Worm (Caenorhabditis elegans) whole organism, L4 larva: ENCODE results near the gene ddn-3.
A peak's percentile ranks its signal among the peaks of the same experiment; 100 is the strongest.
"Not testable (repeated sequence)": the region's sequence is repeated elsewhere in the genome, so short reads cannot be mapped to it uniquely, and the experiment has no call there.

Experiments used
- D1046.2 ChIP-seq: fragments of 200-800 bp; sonication (Bioruptor generic); IDR thresholded peaks from 2 replicates; pipeline ENCODE4 v1.3.6; 2022; ENCODE audit warnings: missing genetic modification characterization, missing compliant biosample characterization
- T26A8.4 ChIP-seq: fragments of 200-800 bp; sonication (Bioruptor generic); IDR thresholded peaks from 2 replicates; pipeline ENCODE4 v1.3.6; 2022; ENCODE audit warnings: missing genetic modification characterization, missing compliant biosample characterization
- Y48G9A.11 ChIP-seq: fragments of 200-800 bp; sonication (Bioruptor generic); IDR thresholded peaks from 2 replicates; pipeline ENCODE4 v1.3.6; 2022; ENCODE audit warnings: missing genetic modification reagents, missing genetic modification characterization, missing compliant biosample characterization
- Y5F2A.4 ChIP-seq: fragments of 200-800 bp; sonication (Bioruptor generic); optimal IDR thresholded peaks from 2 replicates; lab custom pipeline; 2018; ENCODE audit warnings: mild to moderate bottlenecking, missing genetic modification characterization, missing compliant biosample characterization
- ZK546.5 ChIP-seq, 2 experiments: sonication (generic microtip); optimal IDR thresholded peaks; 2 replicates each; lab custom pipeline; 2017; ENCODE audit warnings: missing biosample characterization in 2 of 2, missing genetic modification characterization in 2 of 2
- aha-1 ChIP-seq: fragments of 150-350 bp; peaks from one replicate; lab custom pipeline; 2014; ENCODE audit warnings: missing biosample characterization, missing genetic modification characterization
- aly-2 ChIP-seq: sonication (generic microtip); optimal IDR thresholded peaks from 2 replicates; lab custom pipeline; 2018; ENCODE audit warnings: missing biosample characterization, missing genetic modification characterization
- arid-1 ChIP-seq: fragments of 200-800 bp; sonication (Bioruptor generic); conservative IDR thresholded peaks from 2 replicates; pipeline ENCODE4 v1.3.6; 2022; ENCODE audit warnings: missing genetic modification reagents, missing genetic modification characterization, missing compliant biosample characterization
- ceh-20 ChIP-seq: fragments of 200-800 bp; sonication (Bioruptor generic); IDR thresholded peaks from 2 replicates; pipeline ENCODE4 v1.3.6; 2022; ENCODE audit warnings: missing genetic modification reagents, missing genetic modification characterization, missing compliant biosample characterization
- ceh-28 ChIP-seq: fragments of 150-350 bp; optimal IDR thresholded peaks from 2 replicates; lab custom pipeline; 2014; ENCODE audit warnings: missing biosample characterization, missing genetic modification reagents, missing genetic modification characterization
- cey-2 ChIP-seq: sonication (generic microtip); optimal IDR thresholded peaks from 3 replicates; lab custom pipeline; 2017; ENCODE audit warnings: missing genetic modification characterization, mild to moderate bottlenecking, missing compliant biosample characterization, antibody characterized with exemption, borderline replicate concordance; ENCODE audit not compliant: insufficient read depth
- dmd-8 ChIP-seq: fragments of 200-800 bp; sonication (Bioruptor generic); IDR thresholded peaks from 2 replicates; pipeline ENCODE4 v1.3.6; 2022; ENCODE audit warnings: missing genetic modification characterization, missing compliant biosample characterization
- dmd-9 ChIP-seq: fragments of 200-800 bp; sonication (Bioruptor generic); IDR thresholded peaks from 2 replicates; pipeline ENCODE4 v1.3.6; 2022; ENCODE audit warnings: missing genetic modification reagents, missing genetic modification characterization, missing compliant biosample characterization
- duxl-1 ChIP-seq: sonication (generic microtip); optimal IDR thresholded peaks from 2 replicates; lab custom pipeline; 2016; ENCODE audit warnings: mild to moderate bottlenecking, missing genetic modification characterization, moderate library complexity, missing compliant biosample characterization; ENCODE audit not compliant: poor library complexity
- fkh-10 ChIP-seq: fragments of 150-350 bp; optimal IDR thresholded peaks from 2 replicates; lab custom pipeline; 2014; ENCODE audit warnings: missing biosample characterization, missing genetic modification reagents, missing genetic modification characterization
- hmg-1.1 ChIP-seq: fragments of 200-800 bp; sonication (Bioruptor generic); IDR thresholded peaks from 2 replicates; pipeline ENCODE4 v1.3.6; 2022; ENCODE audit warnings: missing genetic modification reagents, missing genetic modification characterization, missing compliant biosample characterization
- lin-29 ChIP-seq: fragments of 200-800 bp; sonication (Bioruptor generic); IDR thresholded peaks from 2 replicates; pipeline ENCODE4 v1.3.6; 2022; ENCODE audit warnings: missing genetic modification reagents, missing genetic modification characterization, missing compliant biosample characterization
- mes-2 ChIP-seq: sonication (generic microtip); optimal IDR thresholded peaks from 2 replicates; lab custom pipeline; 2016; ENCODE audit warnings: missing genotype, mild to moderate bottlenecking, missing genetic modification characterization, missing compliant biosample characterization; ENCODE audit not compliant: poor library complexity, severe bottlenecking
- mxl-2 ChIP-seq: fragments of 200-800 bp; sonication (Bioruptor generic); conservative IDR thresholded peaks from 2 replicates; pipeline ENCODE4 v1.3.6; 2022; ENCODE audit warnings: missing genetic modification reagents, missing genetic modification characterization, missing compliant biosample characterization
- mxl-3 ChIP-seq: fragments of 200-800 bp; sonication (Bioruptor generic); optimal IDR thresholded peaks from 2 replicates; lab custom pipeline; 2018; ENCODE audit warnings: mild to moderate bottlenecking, missing genetic modification characterization, missing compliant biosample characterization
- nhr-42 ChIP-seq: fragments of 200-800 bp; sonication (Bioruptor generic); IDR thresholded peaks from 2 replicates; pipeline ENCODE4 v1.3.6; 2022; ENCODE audit warnings: missing genetic modification characterization, missing compliant biosample characterization
- nhr-6 ChIP-seq: fragments of 150-350 bp; optimal IDR thresholded peaks from 2 replicates; lab custom pipeline; 2014; ENCODE audit warnings: missing biosample characterization, missing genetic modification characterization
- nhr-77 ChIP-seq: fragments of 150-350 bp; optimal IDR thresholded peaks from 2 replicates; lab custom pipeline; 2014; ENCODE audit warnings: missing biosample characterization, missing genetic modification characterization
- pqm-1 ChIP-seq: sonication (generic microtip); optimal IDR thresholded peaks from 2 replicates; lab custom pipeline; 2017; ENCODE audit warnings: missing biosample characterization, missing genetic modification characterization
- skn-1 ChIP-seq: fragments of 150-350 bp; optimal IDR thresholded peaks from 2 replicates; lab custom pipeline; 2014; ENCODE audit warnings: missing biosample characterization, missing genetic modification characterization
- spr-3 ChIP-seq: fragments of 200-800 bp; sonication (Bioruptor generic); optimal IDR thresholded peaks from 2 replicates; lab custom pipeline; 2018; ENCODE audit warnings: mild to moderate bottlenecking, missing genetic modification characterization, missing compliant biosample characterization
- unc-130 ChIP-seq: sonication (generic microtip); optimal IDR thresholded peaks from 2 replicates; lab custom pipeline; 2016; ENCODE audit warnings: missing genetic modification reagents, missing genetic modification characterization, missing compliant biosample characterization
- zag-1 ChIP-seq: fragments of 150-350 bp; optimal IDR thresholded peaks from 2 replicates; lab custom pipeline; 2014; ENCODE audit warnings: missing biosample characterization, missing genetic modification characterization
- zip-11 ChIP-seq: fragments of 200-800 bp; sonication (Bioruptor generic); IDR thresholded peaks from 2 replicates; pipeline ENCODE4 v1.3.6; 2022; ENCODE audit warnings: missing genetic modification characterization, missing compliant biosample characterization
- zip-2 ChIP-seq: fragments of 150-350 bp; optimal IDR thresholded peaks from 2 replicates; lab custom pipeline; 2014; ENCODE audit warnings: missing biosample characterization, missing genetic modification characterization
- ztf-7 ChIP-seq: fragments of 150-350 bp; optimal IDR thresholded peaks from 2 replicates; lab custom pipeline; 2014; ENCODE audit warnings: missing biosample characterization, missing genetic modification characterization

ddn-3 gene

DNA sequence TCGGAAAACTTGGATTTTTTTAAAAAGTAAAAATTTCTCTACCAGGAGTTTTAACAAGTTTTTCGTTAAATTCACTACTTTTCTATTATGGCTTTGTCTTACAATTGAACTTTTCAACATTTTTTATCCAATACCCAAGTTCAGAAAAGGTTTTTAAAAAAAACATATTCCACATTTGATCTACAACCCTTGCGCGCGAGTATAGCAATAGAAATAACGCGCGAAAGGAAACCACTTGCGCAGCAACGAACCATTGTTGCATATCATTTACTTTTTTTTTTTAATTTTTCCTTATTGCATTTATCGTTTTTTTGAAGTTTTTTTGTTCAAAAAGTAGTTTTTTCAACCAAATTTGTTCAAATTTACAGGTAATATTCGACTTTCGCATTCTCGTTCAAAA, 25.2 kb downstream of the ddn-3 start, which contains the start of gene F40G12.11:
F40G12.11 (plus strand) TSS at position 369 of the 400 bp plus-strand sequence.
- TF ChIP-seq ztf-7 (tag; lab: Kevin White, UChicago), result no peak
- no peak for TF ChIP-seq hmg-1.1 (GFP tag; lab: Robert Waterston, UW)
- TF ChIP-seq spr-3 (GFP tag; lab: Kevin White, UChicago), result no peak
- TF ChIP-seq dmd-8 (GFP tag; lab: Robert Waterston, UW), result no peak
- no peak for TF ChIP-seq nhr-6 (tag; lab: Kevin White, UChicago)
- no peak for TF ChIP-seq cey-2
- no peak for TF ChIP-seq pqm-1 (tag; lab: Kevin White, UChicago)
- no peak for TF ChIP-seq dmd-9
- TF ChIP-seq Y48G9A.11 (GFP tag; lab: Robert Waterston, UW), result no peak
- no peak for TF ChIP-seq zip-2 (tag; lab: Kevin White, UChicago)
- TF ChIP-seq aly-2 (tag; lab: Kevin White, UChicago), result no peak
- no peak for TF ChIP-seq ceh-20
- no peak for TF ChIP-seq T26A8.4
- no peak for TF ChIP-seq duxl-1 (tag; lab: Kevin White, UChicago)

DNA sequence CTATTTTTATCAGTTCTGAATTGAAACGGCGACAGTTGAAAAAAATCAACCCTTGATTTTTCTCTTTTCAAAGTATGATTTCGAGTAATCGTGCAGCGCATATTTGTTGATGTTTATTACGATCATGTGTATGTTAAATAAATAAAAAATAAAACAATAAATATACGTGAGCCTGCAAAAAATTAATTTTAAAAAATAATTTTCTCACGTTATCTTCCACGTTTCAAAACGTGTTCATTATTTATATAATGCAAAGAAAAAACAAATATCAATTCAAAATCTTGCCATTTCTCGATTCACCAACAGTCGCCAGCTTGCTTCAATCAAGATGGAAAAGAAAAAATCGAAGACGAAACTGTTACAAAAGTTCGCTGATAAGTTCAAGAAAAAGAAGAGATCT, 27.8 kb downstream of the ddn-3 start, which contains the start of gene F40G12.10:
F40G12.10 (plus strand) TSS at position 301 of the 400 bp plus-strand sequence.
- TF ChIP-seq skn-1 (tag; lab: Kevin White, UChicago) (no peak), ceh-28 (tag; lab: Kevin White, UChicago) (no peak), nhr-42 (no peak), duxl-1 (tag; lab: Kevin White, UChicago) (no peak), mxl-2 (no peak)

ce11 chrV:14282222-14282709, 28.7 kb downstream of the ddn-3 start, which contains the start of the genes srt-74 and F40G12.9:
Gene srt-74, minus strand, starts transcription at chrV:14282322.
Gene F40G12.9, plus strand, starts transcription at chrV:14282659.
- TF ChIP-seq ZK546.5 (tag; optimal IDR thresholded peaks at IDR 0.05; lab: Kevin White, UChicago) (no peak), zag-1 (tag; lab: Kevin White, UChicago) (no peak), lin-29 (GFP tag; lab: Robert Waterston, UW) (no peak), fkh-10 (GFP tag; lab: Kevin White, UChicago) (no peak), Y5F2A.4 (GFP tag; lab: Kevin White, UChicago) (no peak)

ce11 chrV:14279777-14280176, 31.2 kb downstream of the ddn-3 start, which contains the start of gene srt-33:
Gene srt-33, minus strand, starts transcription at chrV:14279877.
- TF ChIP-seq cey-2 (no peak), arid-1 (GFP tag; lab: Robert Waterston, UW) (no peak), mes-2 (no peak), zip-11 (GFP tag; lab: Robert Waterston, UW) (no peak), unc-130 (GFP tag; lab: Kevin White, UChicago) (no peak), ceh-28 (tag; lab: Kevin White, UChicago) (no peak), D1046.2 (no peak), nhr-77 (tag; lab: Kevin White, UChicago) (no peak)

DNA sequence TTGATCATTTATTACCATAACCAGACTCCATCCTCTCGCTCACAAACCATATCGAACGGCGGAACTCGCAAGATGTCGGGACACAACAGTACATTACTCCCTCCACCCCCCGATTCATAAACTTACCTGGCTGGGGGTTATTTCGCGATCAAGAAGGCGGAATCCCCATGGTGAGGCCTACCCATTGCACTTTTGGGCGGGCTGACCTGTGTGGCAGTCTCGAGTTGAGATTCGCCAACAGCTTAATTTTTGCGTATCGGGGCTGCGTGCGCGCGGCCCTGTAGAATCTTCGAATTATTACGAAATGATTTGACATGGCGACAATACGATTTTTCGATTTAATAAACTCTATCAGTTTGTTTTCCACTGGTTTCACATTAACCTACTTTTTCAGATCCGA, 33.6 kb downstream of the ddn-3 start:
- TF ChIP-seq aha-1 (tag; lab: Kevin White, UChicago), result peak; percentile 54
- TF ChIP-seq Y48G9A.11 (GFP tag; lab: Robert Waterston, UW), result 0 out of 2 replicates have a peak, but pooled peaks have one; percentile 6

DNA sequence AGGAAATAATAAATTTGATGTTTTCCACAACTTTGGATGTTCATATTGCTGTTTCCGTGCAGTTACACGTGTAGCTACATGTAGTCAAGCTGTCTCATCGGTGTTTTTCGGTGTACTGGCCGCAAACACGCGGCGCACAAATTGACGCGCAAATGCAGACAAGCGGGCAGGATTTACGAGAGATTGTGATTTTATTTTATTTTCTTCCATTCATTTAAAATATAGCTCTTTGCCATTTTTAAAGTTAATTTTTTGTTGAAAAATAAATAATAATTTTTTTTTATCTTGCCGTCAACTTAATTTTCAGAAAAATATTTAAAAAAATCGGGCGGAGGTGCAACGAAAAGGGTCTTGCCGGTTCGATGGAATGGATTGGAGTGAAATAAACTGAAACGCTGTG, 36.7 kb downstream of the ddn-3 start, which contains the start of gene F40G12.7:
F40G12.7 (plus strand) TSS at position 301 of the 400 bp plus-strand sequence.
- not testable (repeated sequence) for TF ChIP-seq fkh-10 (GFP tag; lab: Kevin White, UChicago); mxl-3; duxl-1 (tag; lab: Kevin White, UChicago)
